Worm (Caenorhabditis elegans) whole organism, mixed stage, embryonic: ENCODE results near the gene B0252.5.

Source experiments
- blmp-1 ChIP-seq: fragments of 150-350 bp; optimal IDR thresholded peaks from 2 replicates; lab custom pipeline; 2014; ENCODE audit warnings: missing biosample characterization, missing genetic modification characterization
- elt-3 ChIP-seq: fragments of 150-350 bp; optimal IDR thresholded peaks from 2 replicates; lab custom pipeline; 2014; ENCODE audit warnings: missing biosample characterization, missing genetic modification characterization
- lin-13 ChIP-seq: fragments of 150-350 bp; optimal IDR thresholded peaks from 2 replicates; lab custom pipeline; 2014; ENCODE audit warnings: missing biosample characterization, missing genetic modification characterization
- lsy-2 ChIP-seq: fragments of 150-350 bp; optimal IDR thresholded peaks from 2 replicates; lab custom pipeline; 2014; ENCODE audit warnings: missing biosample characterization, missing genetic modification characterization
- mep-1 ChIP-seq: fragments of 150-350 bp; optimal IDR thresholded peaks from 2 replicates; lab custom pipeline; 2017; ENCODE audit warnings: missing biosample characterization, missing genetic modification reagents, missing genetic modification characterization, inconsistent platforms
- nhr-76 ChIP-seq: sonication (generic microtip); optimal IDR thresholded peaks from 2 replicates; lab custom pipeline; 2017; ENCODE audit warnings: missing biosample characterization, missing genetic modification characterization
- sem-2 ChIP-seq: fragments of 200-800 bp; sonication (Bioruptor generic); optimal IDR thresholded peaks from 2 replicates; lab custom pipeline; 2018; ENCODE audit warnings: mild to moderate bottlenecking, missing genetic modification characterization, missing compliant biosample characterization
- snpc-4 ChIP-seq: fragments of 150-350 bp; optimal IDR thresholded peaks from 2 replicates; lab custom pipeline; 2014; ENCODE audit warnings: missing biosample characterization, missing genetic modification characterization
- sptf-1 ChIP-seq: sonication (generic microtip); optimal IDR thresholded peaks from 2 replicates; lab custom pipeline; 2017; ENCODE audit warnings: mild to moderate bottlenecking, missing genetic modification characterization, moderate library complexity, missing compliant biosample characterization
- unc-39 ChIP-seq: fragments of 150-350 bp; optimal IDR thresholded peaks from 2 replicates; lab custom pipeline; 2014; ENCODE audit warnings: missing biosample characterization, missing genetic modification characterization

ce11 chrII:6883716-6884115 lies 35.0 kb downstream of the B0252.5 start, which contains the start of gene pmp-1:
- no peak for TF ChIP-seq unc-39 (tag; lab: Kevin White, UChicago)
- no peak for TF ChIP-seq mep-1
- no peak for TF ChIP-seq lsy-2 (tag; lab: Kevin White, UChicago)
- no peak for TF ChIP-seq blmp-1 (tag; lab: Kevin White, UChicago)
- TF ChIP-seq nhr-76 (tag; lab: Kevin White, UChicago), result no peak
- TF ChIP-seq snpc-4, result no peak
- TF ChIP-seq elt-3 (tag; lab: Kevin White, UChicago), result no peak
- TF ChIP-seq sptf-1, result no peak
- no peak for TF ChIP-seq sem-2 (GFP tag; lab: Kevin White, UChicago)
- no peak for TF ChIP-seq lin-13 (tag; lab: Kevin White, UChicago)
